Worm (Caenorhabditis elegans) whole organism, L4 larva: ENCODE results near the gene T07H3.8.

Experiments
- D1046.2 ChIP-seq: fragments of 200-800 bp; sonication (Bioruptor generic); IDR thresholded peaks from 2 replicates; pipeline ENCODE4 v1.3.6; 2022; ENCODE audit warnings: missing genetic modification characterization, missing compliant biosample characterization
- F10B5.3 ChIP-seq: sonication (generic microtip); optimal IDR thresholded peaks from 2 replicates; lab custom pipeline; 2016; ENCODE audit warnings: mild to moderate bottlenecking, missing genetic modification characterization, missing compliant biosample characterization
- F26F4.8 ChIP-seq: fragments of 200-800 bp; sonication (Bioruptor generic); conservative IDR thresholded peaks from 2 replicates; pipeline ENCODE4 v1.3.6; 2022; ENCODE audit warnings: missing genetic modification characterization, missing compliant biosample characterization
- Y105C5A.15 ChIP-seq: fragments of 200-800 bp; sonication (Bioruptor generic); IDR thresholded peaks from 2 replicates; pipeline ENCODE4 v1.3.6; 2022; ENCODE audit warnings: missing genetic modification characterization, missing compliant biosample characterization
- Y75B8A.6 ChIP-seq: fragments of 200-800 bp; sonication (Bioruptor generic); IDR thresholded peaks from 2 replicates; pipeline ENCODE4 v1.3.6; 2022; ENCODE audit warnings: missing genetic modification reagents, missing genetic modification characterization, missing compliant biosample characterization
- ZK546.5 ChIP-seq, 2 experiments: sonication (generic microtip); optimal IDR thresholded peaks; 2 replicates each; lab custom pipeline; 2017; ENCODE audit warnings: missing biosample characterization in 2 of 2, missing genetic modification characterization in 2 of 2
- aha-1 ChIP-seq: fragments of 150-350 bp; peaks from one replicate; lab custom pipeline; 2014; ENCODE audit warnings: missing biosample characterization, missing genetic modification characterization
- aly-2 ChIP-seq: sonication (generic microtip); optimal IDR thresholded peaks from 2 replicates; lab custom pipeline; 2018; ENCODE audit warnings: missing biosample characterization, missing genetic modification characterization
- arid-1 ChIP-seq: fragments of 200-800 bp; sonication (Bioruptor generic); conservative IDR thresholded peaks from 2 replicates; pipeline ENCODE4 v1.3.6; 2022; ENCODE audit warnings: missing genetic modification reagents, missing genetic modification characterization, missing compliant biosample characterization
- attf-4 ChIP-seq: sonication (generic microtip); optimal IDR thresholded peaks from 3 replicates; lab custom pipeline; 2017; ENCODE audit warnings: missing biosample characterization, missing genetic modification characterization
- daf-12 ChIP-seq: fragments of 150-350 bp; optimal IDR thresholded peaks from 2 replicates; lab custom pipeline; 2014; ENCODE audit warnings: missing biosample characterization, missing genetic modification reagents, missing genetic modification characterization
- daf-16 ChIP-seq, 3 experiments: sonication (generic microtip); optimal IDR thresholded peaks; 2 replicates each; lab custom pipeline; 2016 to 2017; ENCODE audit warnings: missing genetic modification characterization in 3 of 3, missing genetic modification reagents in 3 of 3, mild to moderate bottlenecking in 2 of 3, missing compliant biosample characterization in 2 of 3, missing biosample characterization in 1 of 3, moderate library complexity in 1 of 3
- daf-19 ChIP-seq: fragments of 200-800 bp; sonication (Bioruptor generic); conservative IDR thresholded peaks from 2 replicates; pipeline ENCODE4 v1.3.6; 2022; ENCODE audit warnings: missing genetic modification characterization, missing compliant biosample characterization
- daf-8 ChIP-seq: fragments of 200-800 bp; sonication (Bioruptor generic); IDR thresholded peaks from 2 replicates; pipeline ENCODE4 v1.3.6; 2022; ENCODE audit warnings: missing genetic modification characterization, missing compliant biosample characterization
- fkh-10 ChIP-seq: fragments of 150-350 bp; optimal IDR thresholded peaks from 2 replicates; lab custom pipeline; 2014; ENCODE audit warnings: missing biosample characterization, missing genetic modification reagents, missing genetic modification characterization
- fos-1 ChIP-seq: fragments of 150-350 bp; optimal IDR thresholded peaks from 2 replicates; lab custom pipeline; 2014; ENCODE audit warnings: missing biosample characterization, missing genetic modification characterization
- hlh-11 ChIP-seq: fragments of 200-800 bp; sonication (Bioruptor generic); optimal IDR thresholded peaks from 2 replicates; lab custom pipeline; 2018; ENCODE audit warnings: mild to moderate bottlenecking, missing genetic modification characterization, missing compliant biosample characterization
- jun-1 ChIP-seq: fragments of 150-350 bp; optimal IDR thresholded peaks from 2 replicates; lab custom pipeline; 2014; ENCODE audit warnings: missing biosample characterization, missing genetic modification reagents, missing genetic modification characterization
- lin-39 ChIP-seq: fragments of 150-350 bp; optimal IDR thresholded peaks from 2 replicates; lab custom pipeline; 2014; ENCODE audit warnings: missing biosample characterization, missing genetic modification reagents, missing genetic modification characterization
- mdt-29 ChIP-seq: fragments of 200-800 bp; sonication (Bioruptor generic); IDR thresholded peaks from 2 replicates; pipeline ENCODE4 v1.3.6; 2022; ENCODE audit warnings: missing genetic modification reagents, missing genetic modification characterization, missing compliant biosample characterization
- mxl-3 ChIP-seq: fragments of 200-800 bp; sonication (Bioruptor generic); optimal IDR thresholded peaks from 2 replicates; lab custom pipeline; 2018; ENCODE audit warnings: mild to moderate bottlenecking, missing genetic modification characterization, missing compliant biosample characterization
- nhr-11 ChIP-seq: fragments of 150-350 bp; optimal IDR thresholded peaks from 2 replicates; lab custom pipeline; 2014; ENCODE audit warnings: missing biosample characterization, missing genetic modification characterization
- nhr-28 ChIP-seq: fragments of 150-350 bp; optimal IDR thresholded peaks from 2 replicates; lab custom pipeline; 2014; ENCODE audit warnings: missing biosample characterization, missing genetic modification characterization
- nhr-6 ChIP-seq: fragments of 150-350 bp; optimal IDR thresholded peaks from 2 replicates; lab custom pipeline; 2014; ENCODE audit warnings: missing biosample characterization, missing genetic modification characterization
- nhr-77 ChIP-seq: fragments of 150-350 bp; optimal IDR thresholded peaks from 2 replicates; lab custom pipeline; 2014; ENCODE audit warnings: missing biosample characterization, missing genetic modification characterization
- pha-4 ChIP-seq, 2 experiments: fragments of 150-350 bp in 1 of 2; fragments of 200-800 bp in 1 of 2; sonication (Bioruptor generic) in 1 of 2; IDR thresholded peaks in 1 of 2; optimal IDR thresholded peaks in 1 of 2; 2 replicates each; pipeline versions ENCODE4 v1.3.6 to Lab custom; 2014 to 2022; ENCODE audit warnings: missing genetic modification characterization in 2 of 2, missing genetic modification reagents in 2 of 2, missing biosample characterization in 1 of 2, missing compliant biosample characterization in 1 of 2
- pqm-1 ChIP-seq: sonication (generic microtip); optimal IDR thresholded peaks from 2 replicates; lab custom pipeline; 2017; ENCODE audit warnings: missing biosample characterization, missing genetic modification characterization
- rbr-2 ChIP-seq: sonication (generic microtip); optimal IDR thresholded peaks from 2 replicates; lab custom pipeline; 2016; ENCODE audit warnings: missing genotype, missing genetic modification characterization, missing compliant biosample characterization
- sdz-12 ChIP-seq: fragments of 200-800 bp; sonication (Bioruptor generic); optimal IDR thresholded peaks from 2 replicates; lab custom pipeline; 2018; ENCODE audit warnings: mild to moderate bottlenecking, missing genetic modification characterization, missing compliant biosample characterization
- snpc-4 ChIP-seq: fragments of 150-350 bp; optimal IDR thresholded peaks from 2 replicates; lab custom pipeline; 2014; ENCODE audit warnings: missing biosample characterization, missing genetic modification characterization
- tra-1 ChIP-seq: fragments of 200-800 bp; sonication (Bioruptor generic); IDR thresholded peaks from 2 replicates; pipeline ENCODE4 v1.3.6; 2022; ENCODE audit warnings: missing genetic modification reagents, missing genetic modification characterization, missing compliant biosample characterization
- unc-62 ChIP-seq, 3 experiments: fragments of 150-350 bp in 1 of 3; sonication (generic microtip); optimal IDR thresholded peaks in 2 of 3; peaks in 1 of 3; 1 replicate in 1 of 3; 2 replicates in 2 of 3; lab custom pipeline; 2014 to 2017; ENCODE audit warnings: missing biosample characterization in 3 of 3, missing genetic modification characterization in 3 of 3, missing genetic modification reagents in 3 of 3, missing genotype in 1 of 3
- ztf-7 ChIP-seq: fragments of 150-350 bp; optimal IDR thresholded peaks from 2 replicates; lab custom pipeline; 2014; ENCODE audit warnings: missing biosample characterization, missing genetic modification characterization

The T07H3.8 gene

DNA sequence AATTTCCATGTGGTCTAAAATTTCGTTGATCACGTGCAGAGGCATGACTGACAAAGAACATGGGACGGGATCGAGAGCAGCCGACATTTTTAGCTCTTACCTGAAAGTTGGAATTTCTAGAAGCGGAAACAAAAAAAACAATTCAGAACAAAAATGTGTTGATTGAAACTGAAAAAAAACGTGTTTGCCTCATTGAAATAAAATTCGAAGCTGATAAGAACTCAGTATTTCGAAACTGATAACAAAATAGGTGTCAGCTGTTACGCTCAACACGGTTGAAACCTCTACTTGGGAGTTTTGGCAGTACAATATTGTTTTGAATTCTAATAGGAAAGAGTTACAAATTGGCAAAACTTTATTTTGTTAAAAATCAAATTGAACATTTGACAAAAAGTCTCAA is 22.5 kb downstream of the T07H3.8 start:
- TF ChIP-seq F10B5.3 (tag; lab: Kevin White, UChicago), result no peak
- peak; percentile 59 for TF ChIP-seq nhr-28 (tag; lab: Kevin White, UChicago)
- no peak for TF ChIP-seq Y75B8A.6 (GFP tag; lab: Robert Waterston, UW)
- no peak for TF ChIP-seq ZK546.5 (tag; optimal IDR thresholded peaks at IDR 0.05; lab: Kevin White, UChicago)
- TF ChIP-seq D1046.2, result no peak
- TF ChIP-seq attf-4 (tag; lab: Kevin White, UChicago), result no peak
- peak; percentile 49 for TF ChIP-seq nhr-77 (tag; lab: Kevin White, UChicago)
- TF ChIP-seq daf-12, result no peak
- no peak for TF ChIP-seq pha-4 (GFP tag; IDR thresholded peaks at IDR 0.05; lab: Robert Waterston, UW)
- no peak for TF ChIP-seq pha-4 (tag; optimal IDR thresholded peaks at IDR 0.05; lab: Kevin White, UChicago)
- no peak for TF ChIP-seq daf-16 (GFP tag; optimal IDR thresholded peaks at IDR 0.05; lab: Kevin White, UChicago)
- peak; percentile 85 for TF ChIP-seq daf-16 (tag; optimal IDR thresholded peaks at IDR 0.05; lab: Kevin White, UChicago)
- no peak for TF ChIP-seq nhr-11 (tag; lab: Kevin White, UChicago)
- TF ChIP-seq sdz-12 (GFP tag; lab: Kevin White, UChicago), result no peak
- TF ChIP-seq mxl-3 (GFP tag; lab: Kevin White, UChicago), result peak; percentile 31
- peak; percentile 56 for TF ChIP-seq hlh-11 (tag; lab: Kevin White, UChicago)
- no peak for TF ChIP-seq snpc-4
- TF ChIP-seq fkh-10, result no peak
- no peak for TF ChIP-seq daf-8
- TF ChIP-seq lin-39, result no peak
- no peak for TF ChIP-seq F26F4.8 (GFP tag; lab: Robert Waterston, UW)
- peak; percentile 82 for TF ChIP-seq pqm-1
- TF ChIP-seq arid-1 (GFP tag; lab: Robert Waterston, UW), result no peak
- TF ChIP-seq ztf-7 (tag; lab: Kevin White, UChicago), result no peak

DNA sequence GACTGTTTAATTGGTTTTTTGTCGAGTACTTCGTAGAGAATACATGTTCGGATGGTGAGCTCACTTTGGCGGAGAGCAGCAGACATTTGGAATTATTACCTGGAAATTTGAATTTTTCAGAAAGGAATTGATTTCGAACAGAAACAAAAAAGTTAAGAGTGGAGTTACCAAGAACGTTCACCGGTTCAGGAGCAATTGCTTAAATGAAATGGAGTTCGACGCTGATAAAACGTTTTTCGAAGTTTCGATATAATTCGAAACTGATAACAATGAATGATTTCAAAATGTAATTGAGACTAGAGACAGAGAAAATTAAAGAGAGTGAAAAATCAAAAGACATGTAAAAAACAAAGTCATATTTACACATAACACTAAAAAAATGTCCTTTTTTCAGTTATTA is 24.2 kb downstream of the T07H3.8 start, which contains the start of gene fbxa-163:
Gene fbxa-163, minus strand, starts transcription at position 101 of the 400 bp plus-strand sequence.
- TF ChIP-seq rbr-2 (no peak), nhr-6 (tag; lab: Kevin White, UChicago) (no peak), tra-1 (GFP tag; lab: Robert Waterston, UW) (no peak), jun-1 (tag; lab: Kevin White, UChicago) (no peak), pqm-1 (peak; percentile 41), Y105C5A.15 (GFP tag; lab: Robert Waterston, UW) (no peak), nhr-28 (tag; lab: Kevin White, UChicago) (peak; percentile 13), unc-62 (GFP tag; optimal IDR thresholded peaks at IDR 0.05 in 1 of 2; lab: Kevin White, UChicago) (peak in 1 of 2 experiments; percentile 28), unc-62 (tag; optimal IDR thresholded peaks at IDR 0.05; lab: Kevin White, UChicago) (no peak), fos-1 (tag; lab: Kevin White, UChicago) (no peak), arid-1 (GFP tag; lab: Robert Waterston, UW) (no peak), daf-19 (GFP tag; lab: Robert Waterston, UW) (no peak), daf-16 (GFP tag; optimal IDR thresholded peaks at IDR 0.05; lab: Kevin White, UChicago) (no peak), daf-16 (tag; optimal IDR thresholded peaks at IDR 0.05; lab: Kevin White, UChicago) (peak; percentile 19)

ce11 chrII:1613972-1614371 is 27.6 kb downstream of the T07H3.8 start, which contains the start of gene fbxa-164:
fbxa-164 (minus strand) TSS chrII:1614072.
- peak; percentile 13 for TF ChIP-seq nhr-28 (tag; lab: Kevin White, UChicago)
- TF ChIP-seq aha-1, result no peak
- TF ChIP-seq daf-16 (GFP tag; optimal IDR thresholded peaks at IDR 0.05; lab: Kevin White, UChicago), result no peak
- TF ChIP-seq daf-16 (tag; optimal IDR thresholded peaks at IDR 0.05; lab: Kevin White, UChicago), result peak; percentile 73
- no peak for TF ChIP-seq mdt-29 (GFP tag; lab: Robert Waterston, UW)

ce11 chrII:1616382-1616781 is 30.0 kb downstream of the T07H3.8 start, which contains the start of gene fbxa-165:
fbxa-165 (minus strand) TSS chrII:1616482.
- TF ChIP-seq aly-2 (tag; lab: Kevin White, UChicago), result no peak
- peak in 1 of 2 experiments; percentile 36 for TF ChIP-seq unc-62 (GFP tag; optimal IDR thresholded peaks at IDR 0.05 in 1 of 2; lab: Kevin White, UChicago)
- no peak for TF ChIP-seq unc-62 (tag; optimal IDR thresholded peaks at IDR 0.05; lab: Kevin White, UChicago)
